Worm (Caenorhabditis elegans): ENCODE measurements around the gene sra-12.

Gene sra-12

ce11 chrII:10868670-10869246 lies 35.5 kb downstream of the sra-12 start, which contains the start of the genes gmps-1 and cap-2:
gmps-1 (minus strand) TSS chrII:10868720.
cap-2 (plus strand) TSS chrII:10869196.
- TF ChIP-seq crh-2 (tag; optimal IDR thresholded peaks at IDR 0.05) (peak; percentile 97), fos-1 (tag; optimal IDR thresholded peaks at IDR 0.05) (peak; percentile 94), snpc-4 (tag; optimal IDR thresholded peaks at IDR 0.05) (peak; percentile 79), dmd-4 (tag; optimal IDR thresholded peaks at IDR 0.05) (peak; percentile 57), ama-1 (optimal IDR thresholded peaks at IDR 0.05) (peak; percentile 16), skn-1 (tag; optimal IDR thresholded peaks at IDR 0.05) (no peak), nhr-23 (tag; optimal IDR thresholded peaks at IDR 0.05) (no peak), sem-4 (tag; optimal IDR thresholded peaks at IDR 0.05) (peak; percentile 95), nhr-12 (tag; optimal IDR thresholded peaks at IDR 0.05) (peak; percentile 22), aly-2 (tag; optimal IDR thresholded peaks at IDR 0.05) (peak; percentile 6), nhr-10 (tag; optimal IDR thresholded peaks at IDR 0.05) (peak; percentile 88), nhr-129 (tag; optimal IDR thresholded peaks at IDR 0.05) (peak; percentile 87), gmeb-1 (tag; optimal IDR thresholded peaks at IDR 0.05) (peak; percentile 94), egl-27 (tag; optimal IDR thresholded peaks at IDR 0.05) (peak; percentile 95), F13H6.1 (tag; optimal IDR thresholded peaks at IDR 0.05) (peak; percentile 97), unc-62 (GFP tag; optimal IDR thresholded peaks at IDR 0.05) (peak; percentile 87), sma-9 (GFP tag; optimal IDR thresholded peaks at IDR 0.05) (peak; percentile 98), sma-9 (tag; optimal IDR thresholded peaks at IDR 0.05) (no peak), C34F6.9 (tag; optimal IDR thresholded peaks at IDR 0.05) (peak; percentile 97), lsy-2 (tag; optimal IDR thresholded peaks at IDR 0.05) (peak; percentile 100), R02D3.7 (tag; optimal IDR thresholded peaks at IDR 0.05) (peak; percentile 95), ztf-4 (tag; optimal IDR thresholded peaks at IDR 0.05) (peak; percentile 96), Y55F3AM.14 (GFP tag; optimal IDR thresholded peaks at IDR 0.05) (peak; percentile 71), elt-3 (tag; optimal IDR thresholded peaks at IDR 0.05) (no peak), zag-1 (tag; optimal IDR thresholded peaks at IDR 0.05) (peak; percentile 73), lin-39 (tag; optimal IDR thresholded peaks at IDR 0.05) (peak; percentile 0), nhr-21 (tag; optimal IDR thresholded peaks at IDR 0.05) (peak; percentile 95), unc-39 (tag; optimal IDR thresholded peaks at IDR 0.05) (no peak), ceh-16 (tag; optimal IDR thresholded peaks at IDR 0.05) (peak; percentile 76), lin-13 (GFP tag; optimal IDR thresholded peaks at IDR 0.05) (peak; percentile 96), ceh-82 (tag; optimal IDR thresholded peaks at IDR 0.05) (peak; percentile 97), mbf-1 (tag; optimal IDR thresholded peaks at IDR 0.05) (peak; percentile 40), ztf-1 (GFP tag; conservative IDR thresholded peaks at IDR 0.05) (no peak), peb-1 (tag; optimal IDR thresholded peaks at IDR 0.05) (no peak), nhr-11 (tag; optimal IDR thresholded peaks at IDR 0.05) (no peak), nhr-6 (tag; optimal IDR thresholded peaks at IDR 0.05) (peak; percentile 94), elt-1 (tag; optimal IDR thresholded peaks at IDR 0.05) (no peak), ZK546.5 (tag; optimal IDR thresholded peaks at IDR 0.05) (peak; percentile 78), nhr-25 (tag; optimal IDR thresholded peaks at IDR 0.05) (peak; percentile 97), nhr-77 (tag; optimal IDR thresholded peaks at IDR 0.05) (peak; percentile 65), lin-11 (tag; optimal IDR thresholded peaks at IDR 0.05) (peak; percentile 97), mdl-1 (tag; optimal IDR thresholded peaks at IDR 0.05) (peak; percentile 52 to 79), unc-55 (GFP tag; optimal IDR thresholded peaks at IDR 0.05) (peak; percentile 99), alr-1 (tag; optimal IDR thresholded peaks at IDR 0.05) (no peak), nhr-237 (tag; optimal IDR thresholded peaks at IDR 0.05) (peak; percentile 79), blmp-1 (tag; optimal IDR thresholded peaks at IDR 0.05; ENCODE audit: insufficient read depth) (peak; percentile 51), sma-3 (GFP tag; optimal IDR thresholded peaks at IDR 0.05) (peak; percentile 95), mab-5 (tag; optimal IDR thresholded peaks at IDR 0.05) (peak; percentile 97), ztf-11 (tag; optimal IDR thresholded peaks at IDR 0.05) (no peak)

Measured in whole organism, L2 larva.